Fruit fly (Drosophila melanogaster) whole organism, embryonic: ENCODE data around the gene eya.

ENCODE experiments used
- B-H1 ChIP-seq: fragments of 200-800 bp; sonication (Bioruptor generic); IDR thresholded peaks from 3 replicates; pipeline ENCODE4 v1.3.6; 2022; ENCODE audit warnings: missing biosample characterization, missing genetic modification characterization
- CG10274 ChIP-seq: fragments of 200-800 bp; sonication (Bioruptor generic); optimal IDR thresholded peaks from 3 replicates; lab custom pipeline; 2017; ENCODE audit warnings: missing biosample characterization, mild to moderate bottlenecking, missing genetic modification characterization
- CG10654 ChIP-seq: fragments of 200-800 bp; sonication (Bioruptor generic); optimal IDR thresholded peaks from 2 replicates; lab custom pipeline; 2016; ENCODE audit warnings: missing biosample characterization, missing genetic modification characterization
- CG11398 ChIP-seq: fragments of 200-800 bp; sonication (Bioruptor generic); optimal IDR thresholded peaks from 2 replicates; lab custom pipeline; 2016; ENCODE audit warnings: missing biosample characterization, missing genetic modification characterization
- CG12299 ChIP-seq: fragments of 200-800 bp; sonication (Bioruptor generic); optimal IDR thresholded peaks from 2 replicates; lab custom pipeline; 2018; ENCODE audit warnings: missing biosample characterization, mild to moderate bottlenecking, missing genetic modification characterization
- CG1233 ChIP-seq: fragments of 200-800 bp; sonication (Bioruptor generic); optimal IDR thresholded peaks from 4 replicates; lab custom pipeline; 2018; ENCODE audit warnings: missing biosample characterization, mild to moderate bottlenecking, missing genetic modification characterization
- CG13424 ChIP-seq: fragments of 200-800 bp; sonication (Bioruptor generic); optimal IDR thresholded peaks from 2 replicates; lab custom pipeline; 2019; ENCODE audit warnings: missing biosample characterization, mild to moderate bottlenecking, missing genetic modification characterization, moderate library complexity
- CG1603 ChIP-seq: fragments of 200-800 bp; sonication (Bioruptor generic); optimal IDR thresholded peaks from 2 replicates; lab custom pipeline; 2019; ENCODE audit warnings: missing biosample characterization, mild to moderate bottlenecking, missing genetic modification characterization, moderate library complexity
- CG18011 ChIP-seq: fragments of 200-800 bp; sonication (Bioruptor generic); optimal IDR thresholded peaks from 2 replicates; lab custom pipeline; 2017; ENCODE audit warnings: missing biosample characterization, missing genetic modification characterization, mild to moderate bottlenecking, moderate library complexity, missing genotype
- CG30431 ChIP-seq: fragments of 200-800 bp; sonication (Bioruptor generic); optimal IDR thresholded peaks from 2 replicates; lab custom pipeline; 2017; ENCODE audit warnings: missing biosample characterization, missing genetic modification characterization
- CG3065 ChIP-seq: fragments of 200-800 bp; sonication (Bioruptor generic); optimal IDR thresholded peaks from 2 replicates; lab custom pipeline; 2016; ENCODE audit warnings: missing biosample characterization, missing genetic modification characterization
- CG3281 ChIP-seq: fragments of 200-800 bp; sonication (Bioruptor generic); optimal IDR thresholded peaks from 3 replicates; lab custom pipeline; 2017; ENCODE audit warnings: missing biosample characterization, mild to moderate bottlenecking, missing genetic modification characterization
- CG7357 ChIP-seq: fragments of 200-800 bp; sonication (Bioruptor generic); IDR thresholded peaks from 3 replicates; pipeline ENCODE4 v1.3.6; 2022; ENCODE audit warnings: missing biosample characterization, missing genetic modification characterization
- CG8290 ChIP-seq, 3 experiments: fragments of 200-800 bp; sonication (Bioruptor generic); optimal IDR thresholded peaks; 2 replicates each; lab custom pipeline; 2016 to 2019; ENCODE audit warnings: missing biosample characterization in 3 of 3, missing genetic modification characterization in 3 of 3, mild to moderate bottlenecking in 2 of 3, moderate library complexity in 1 of 3
- CG8388 ChIP-seq: fragments of 200-800 bp; sonication (Bioruptor generic); optimal IDR thresholded peaks from 2 replicates; lab custom pipeline; 2019; ENCODE audit warnings: missing biosample characterization, mild to moderate bottlenecking, missing genetic modification characterization, moderate library complexity
- CG9437 ChIP-seq: fragments of 200-800 bp; sonication (Bioruptor generic); optimal IDR thresholded peaks from 2 replicates; lab custom pipeline; 2018; ENCODE audit warnings: missing biosample characterization, mild to moderate bottlenecking, missing genetic modification characterization
- CoRest ChIP-seq: fragments of 200-800 bp; sonication (Bioruptor generic); optimal IDR thresholded peaks from 3 replicates; lab custom pipeline; 2018; ENCODE audit warnings: missing biosample characterization, mild to moderate bottlenecking, missing genetic modification characterization, moderate library complexity
- Dll ChIP-seq: fragments of 200-800 bp; sonication (Bioruptor generic); IDR thresholded peaks from 4 replicates; pipeline ENCODE4 v1.3.6; 2022; ENCODE audit warnings: missing biosample characterization, missing genetic modification characterization; ENCODE audit not compliant: partially characterized antibody
- Dp ChIP-seq: fragments of 200-800 bp; sonication (Bioruptor generic); optimal IDR thresholded peaks from 2 replicates; lab custom pipeline; 2018; ENCODE audit warnings: missing biosample characterization, mild to moderate bottlenecking, missing genetic modification characterization, moderate library complexity
- E2f1 ChIP-seq: fragments of 200-800 bp; sonication (Bioruptor generic); IDR thresholded peaks from 2 replicates; pipeline ENCODE4 v1.3.6; 2022; ENCODE audit warnings: missing biosample characterization, missing genetic modification characterization
- Ets97D ChIP-seq: fragments of 200-800 bp; sonication (Bioruptor generic); optimal IDR thresholded peaks from 3 replicates; lab custom pipeline; 2016; ENCODE audit warnings: missing biosample characterization, missing genetic modification characterization
- Fer3 ChIP-seq: fragments of 200-800 bp; sonication (Bioruptor generic); optimal IDR thresholded peaks from 2 replicates; lab custom pipeline; 2018; ENCODE audit warnings: missing biosample characterization, mild to moderate bottlenecking, missing genetic modification characterization, moderate library complexity
- HLH3B ChIP-seq: fragments of 200-800 bp; sonication (Bioruptor generic); IDR thresholded peaks from 2 replicates; pipeline ENCODE4 v1.3.6; 2022; ENCODE audit warnings: missing biosample characterization, missing genetic modification characterization
- Med ChIP-seq: fragments of 200-800 bp; sonication (Bioruptor generic); peaks from one replicate; lab custom pipeline; 2016; ENCODE audit warnings: missing biosample characterization, missing genetic modification characterization, mild to moderate bottlenecking, inconsistent platforms, moderate library complexity
- Ravus ChIP-seq: fragments of 200-800 bp; sonication (Bioruptor generic); IDR thresholded peaks from 2 replicates; pipeline ENCODE4 v1.3.6; 2022; ENCODE audit warnings: missing biosample characterization, missing genetic modification characterization
- Sry-δ ChIP-seq: fragments of 200-800 bp; sonication (Bioruptor generic); optimal IDR thresholded peaks from 2 replicates; lab custom pipeline; 2016; ENCODE audit warnings: missing biosample characterization, missing genetic modification characterization
- ac ChIP-seq: fragments of 200-800 bp; sonication (Bioruptor generic); optimal IDR thresholded peaks from 3 replicates; lab custom pipeline; 2017; ENCODE audit warnings: missing biosample characterization, mild to moderate bottlenecking, missing genetic modification characterization
- ara ChIP-seq: fragments of 200-800 bp; sonication (Bioruptor generic); IDR thresholded peaks from 2 replicates; pipeline ENCODE4 v1.3.6; 2022; ENCODE audit warnings: missing biosample characterization, missing genetic modification characterization
- bab2 ChIP-seq: fragments of 200-800 bp; sonication (Bioruptor generic); optimal IDR thresholded peaks from 2 replicates; lab custom pipeline; 2016; ENCODE audit warnings: missing biosample characterization, missing genetic modification characterization
- bsh ChIP-seq, 2 experiments: fragments of 200-800 bp; sonication (Bioruptor generic); optimal IDR thresholded peaks; 2 replicates each; lab custom pipeline; 2017 to 2018; ENCODE audit warnings: mild to moderate bottlenecking in 2 of 2, missing biosample characterization in 2 of 2, missing genetic modification characterization in 2 of 2, moderate library complexity in 1 of 2
- chn ChIP-seq: fragments of 200-800 bp; sonication (Bioruptor generic); optimal IDR thresholded peaks from 2 replicates; lab custom pipeline; 2016; ENCODE audit warnings: missing biosample characterization, missing genetic modification characterization
- crol ChIP-seq: fragments of 200-800 bp; sonication (Bioruptor generic); IDR thresholded peaks from 2 replicates; pipeline ENCODE4 v1.3.6; 2022; ENCODE audit warnings: missing biosample characterization, missing genetic modification characterization
- dan ChIP-seq: fragments of 200-800 bp; sonication (Bioruptor generic); IDR thresholded peaks from 2 replicates; pipeline ENCODE4 v1.3.6; 2022; ENCODE audit warnings: missing biosample characterization, missing genetic modification characterization
- gce ChIP-seq: fragments of 200-800 bp; sonication (Bioruptor generic); IDR thresholded peaks from 3 replicates; pipeline ENCODE4 v1.3.6; 2022; ENCODE audit warnings: missing biosample characterization, missing genetic modification characterization
- gcm ChIP-seq: fragments of 200-800 bp; sonication (Bioruptor generic); optimal IDR thresholded peaks from 2 replicates; lab custom pipeline; 2019; ENCODE audit warnings: missing biosample characterization, mild to moderate bottlenecking, missing genetic modification characterization, moderate library complexity
- ham ChIP-seq: fragments of 200-800 bp; sonication (Bioruptor generic); IDR thresholded peaks from 2 replicates; pipeline ENCODE4 v1.3.6; 2022; ENCODE audit warnings: missing biosample characterization, missing genetic modification characterization
- kay ChIP-seq: fragments of 200-800 bp; sonication (Bioruptor generic); optimal IDR thresholded peaks from 2 replicates; lab custom pipeline; 2016; ENCODE audit warnings: missing biosample characterization, missing genetic modification characterization
- lab ChIP-seq: fragments of 200-800 bp; sonication (Bioruptor generic); optimal IDR thresholded peaks from 3 replicates; lab custom pipeline; 2017; ENCODE audit warnings: missing biosample characterization, missing genetic modification characterization, mild to moderate bottlenecking, moderate library complexity, missing genetic modification reagents
- lmd ChIP-seq: fragments of 200-800 bp; sonication (Bioruptor generic); IDR thresholded peaks from 2 replicates; pipeline ENCODE4 v1.3.6; 2022; ENCODE audit warnings: missing biosample characterization, missing genetic modification characterization
- nau ChIP-seq: fragments of 200-800 bp; sonication (Bioruptor generic); optimal IDR thresholded peaks from 3 replicates; lab custom pipeline; 2017; ENCODE audit warnings: missing biosample characterization, mild to moderate bottlenecking, missing genetic modification characterization, missing genetic modification reagents
- nerfin-1 ChIP-seq: fragments of 200-800 bp; sonication (Bioruptor generic); optimal IDR thresholded peaks from 3 replicates; lab custom pipeline; 2019; ENCODE audit warnings: missing biosample characterization, mild to moderate bottlenecking, missing genetic modification characterization, moderate library complexity
- org-1 ChIP-seq: fragments of 200-800 bp; sonication (Bioruptor generic); optimal IDR thresholded peaks from 2 replicates; lab custom pipeline; 2017; ENCODE audit warnings: missing biosample characterization, missing genetic modification characterization
- pan ChIP-seq, 4 experiments: fragments of >200 bp in 3 of 4; fragments of 200-800 bp in 1 of 4; sonication (Bioruptor generic) in 1 of 4; optimal IDR thresholded peaks in 3 of 4; IDR thresholded peaks in 1 of 4; 2 replicates each; pipeline versions ENCODE4 v1.3.6 to Lab custom; 2017 to 2022; ENCODE audit warnings: missing biosample characterization in 2 of 4, missing genetic modification characterization in 2 of 4, mixed read lengths in 1 of 4
- phol ChIP-seq: fragments of 200-800 bp; sonication (Bioruptor generic); optimal IDR thresholded peaks from 3 replicates; lab custom pipeline; 2018; ENCODE audit warnings: missing biosample characterization, mild to moderate bottlenecking, missing genetic modification characterization, moderate library complexity
- pum ChIP-seq: fragments of 200-800 bp; sonication (Bioruptor generic); optimal IDR thresholded peaks from 2 replicates; lab custom pipeline; 2016; ENCODE audit warnings: missing biosample characterization, missing genetic modification characterization
- row ChIP-seq: fragments of 200-800 bp; sonication (Bioruptor generic); IDR thresholded peaks from 3 replicates; pipeline ENCODE4 v1.3.6; 2022; ENCODE audit warnings: missing biosample characterization, missing genetic modification characterization
- scrt ChIP-seq: fragments of 200-800 bp; sonication (Bioruptor generic); optimal IDR thresholded peaks from 2 replicates; lab custom pipeline; 2018; ENCODE audit warnings: missing biosample characterization, mild to moderate bottlenecking, missing genetic modification characterization, moderate library complexity
- sd ChIP-seq: fragments of 200-800 bp; sonication (Bioruptor generic); optimal IDR thresholded peaks from 3 replicates; lab custom pipeline; 2018; ENCODE audit warnings: missing biosample characterization, mild to moderate bottlenecking, missing genetic modification characterization, moderate library complexity
- tup ChIP-seq: fragments of 200-800 bp; sonication (Bioruptor generic); optimal IDR thresholded peaks from 2 replicates; lab custom pipeline; 2016; ENCODE audit warnings: missing biosample characterization, mild to moderate bottlenecking, missing genetic modification characterization, moderate library complexity
- z ChIP-seq: fragments of 200-800 bp; sonication (Bioruptor generic); IDR thresholded peaks from 3 replicates; pipeline ENCODE4 v1.3.6; 2022; ENCODE audit warnings: missing biosample characterization, missing genetic modification characterization

eya gene

DNA sequence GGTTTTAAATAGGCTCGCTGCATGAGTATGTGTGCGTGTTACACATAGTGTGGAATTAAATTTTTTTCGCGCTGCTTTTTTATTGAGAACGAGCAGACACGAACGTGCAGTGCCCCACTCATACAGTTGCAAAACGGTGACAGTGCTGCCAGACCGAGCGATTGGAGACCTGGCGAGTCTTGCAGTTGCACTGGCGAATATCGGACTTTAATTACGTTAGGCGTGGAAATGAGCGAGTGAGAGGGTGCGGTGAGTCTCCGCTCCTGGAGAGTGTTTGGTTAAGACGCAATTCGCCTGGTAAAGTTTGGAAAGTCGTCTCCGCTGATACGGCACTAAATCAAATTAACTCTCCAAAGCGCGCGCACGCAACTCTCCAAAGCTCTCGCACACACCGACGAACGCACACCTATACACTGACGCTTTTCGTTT lies 65.5 kb downstream of the eya start (continued):
- TF ChIP-seq ara: no peak
- TF ChIP-seq ac (GFP tag; lab: Kevin White, UChicago): no peak
- TF ChIP-seq CG1603: peak; percentile 51
- TF ChIP-seq CG9437 (GFP tag; lab: Kevin White, UChicago): peak; percentile 71
- TF ChIP-seq tup: no peak
- TF ChIP-seq CG13424 (tag; lab: Kevin White, UChicago): no peak
- no peak for TF ChIP-seq z (GFP tag; lab: Robert Waterston, UW)
- TF ChIP-seq CG3065 (GFP tag; lab: Kevin White, UChicago): no peak
- no peak for TF ChIP-seq CG8388 (GFP tag; lab: Kevin White, UChicago)
- TF ChIP-seq Sry-δ (GFP tag; lab: Kevin White, UChicago): no peak
- peak; percentile 1 for TF ChIP-seq sd (tag; lab: Kevin White, UChicago)
- peak; percentile 3 for TF ChIP-seq Ets97D (GFP tag; lab: Kevin White, UChicago)
- TF ChIP-seq scrt (GFP tag; lab: Kevin White, UChicago): peak; percentile 15
- TF ChIP-seq lmd (GFP tag; lab: Robert Waterston, UW): no peak
- no peak for TF ChIP-seq CG7357
- no peak for TF ChIP-seq Fer3 (tag; lab: Kevin White, UChicago)
- TF ChIP-seq phol (tag; lab: Kevin White, UChicago): no peak
- TF ChIP-seq B-H1 (GFP tag; lab: Robert Waterston, UW): no peak
- peak; percentile 22; the same call in 1 of the 3 replicates for TF ChIP-seq row (GFP tag; lab: Robert Waterston, UW)
- TF ChIP-seq dan: no peak
- no peak for TF ChIP-seq nau (GFP tag; lab: Kevin White, UChicago)
- no peak for TF ChIP-seq CG8290 (GFP tag; optimal IDR thresholded peaks at IDR 0.05; lab: Kevin White, UChicago)
- TF ChIP-seq CG8290 (tag; optimal IDR thresholded peaks at IDR 0.05; lab: Kevin White, UChicago): peak in 1 of 2 experiments; percentile 30
- TF ChIP-seq CG18011: no peak
- TF ChIP-seq CG3281 (GFP tag; lab: Kevin White, UChicago): no peak
- TF ChIP-seq HLH3B: 0 out of 2 replicates have a peak, but pooled peaks have one; percentile 7
- TF ChIP-seq bab2 (GFP tag; lab: Kevin White, UChicago): no peak
- TF ChIP-seq Ravus: no peak
- TF ChIP-seq chn (GFP tag; lab: Kevin White, UChicago): no peak
- no peak for TF ChIP-seq CG30431 (GFP tag; lab: Kevin White, UChicago)
- TF ChIP-seq CG10654 (GFP tag; lab: Kevin White, UChicago): no peak
- TF ChIP-seq ham (GFP tag; lab: Robert Waterston, UW): no peak
- TF ChIP-seq CG10274 (GFP tag; lab: Kevin White, UChicago): no peak
- no peak for TF ChIP-seq nerfin-1 (tag; lab: Kevin White, UChicago)
- no peak for TF ChIP-seq pum
- TF ChIP-seq E2f1 (GFP tag; lab: Robert Waterston, UW): no peak; the same call in 1 of the 2 replicates
- TF ChIP-seq CG11398 (GFP tag; lab: Kevin White, UChicago): no peak
- no peak for TF ChIP-seq crol
- no peak for TF ChIP-seq kay
- peak; percentile 62 for TF ChIP-seq lab (GFP tag; lab: Kevin White, UChicago)
- TF ChIP-seq org-1 (GFP tag; lab: Kevin White, UChicago): no peak
- peak; percentile 81 for TF ChIP-seq Med (GFP tag; lab: Kevin White, UChicago)
- no peak for TF ChIP-seq CG1233 (GFP tag; lab: Kevin White, UChicago)
- peak; percentile 82 for TF ChIP-seq Dp (GFP tag; lab: Kevin White, UChicago)
- TF ChIP-seq pan (optimal IDR thresholded peaks at IDR 0.05; lab: Kevin White, UChicago): no peak
- no peak for TF ChIP-seq pan (GFP tag; optimal IDR thresholded peaks at IDR 0.05 in 1 of 2, IDR thresholded peaks at IDR 0.05 in 1 of 2)
- TF ChIP-seq bsh (GFP tag; optimal IDR thresholded peaks at IDR 0.05; lab: Kevin White, UChicago): no peak
- no peak for TF ChIP-seq CoRest (tag; lab: Kevin White, UChicago)
- no peak; the same call in 3 of the 4 replicates for TF ChIP-seq Dll (GFP tag; lab: Robert Waterston, UW)
- TF ChIP-seq gce: no peak
- TF ChIP-seq gcm (GFP tag; lab: Kevin White, UChicago): no peak
- TF ChIP-seq CG12299 (tag; lab: Kevin White, UChicago): no peak
